Worm (Caenorhabditis elegans): ENCODE results near the gene bus-5.

DNA sequence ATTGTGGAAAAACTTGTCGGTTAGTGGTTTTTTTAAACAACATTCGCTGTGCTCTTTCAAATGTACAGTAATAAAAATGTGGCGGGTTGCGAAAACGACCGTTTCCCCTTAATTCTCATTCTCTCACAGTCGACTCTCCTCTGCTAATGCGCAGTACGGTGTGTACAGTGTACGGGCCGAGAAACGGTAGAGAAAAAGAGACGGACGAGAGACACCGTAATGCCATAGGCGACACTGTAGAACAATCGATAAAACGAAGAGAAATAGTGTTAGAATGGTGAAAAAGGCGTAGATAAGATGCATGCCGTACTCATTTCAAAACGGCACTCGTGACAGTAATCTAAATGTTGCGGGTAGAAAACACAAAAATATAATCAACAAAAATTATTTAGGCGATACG is 22.4 kb downstream of the bus-5 start:
- TF ChIP-seq ama-1 (optimal IDR thresholded peaks at IDR 0.05) (no peak), elt-2 (tag; optimal IDR thresholded peaks at IDR 0.05) (peak; percentile 73), fkh-4 (tag; optimal IDR thresholded peaks at IDR 0.05; ENCODE audit: borderline replicate concordance) (no peak), lsy-2 (tag; optimal IDR thresholded peaks at IDR 0.05) (no peak), ceh-82 (tag; optimal IDR thresholded peaks at IDR 0.05) (no peak), zag-1 (tag; optimal IDR thresholded peaks at IDR 0.05) (no peak), vab-15 (tag; optimal IDR thresholded peaks at IDR 0.05) (no peak), pqm-1 (tag; optimal IDR thresholded peaks at IDR 0.05) (no peak), nhr-90 (tag; optimal IDR thresholded peaks at IDR 0.05; ENCODE audit: poor library complexity) (peak; percentile 44), efl-3 (GFP tag; optimal IDR thresholded peaks at IDR 0.05) (no peak), efl-1 (optimal IDR thresholded peaks at IDR 0.05) (no peak), efl-1 (GFP tag; optimal IDR thresholded peaks at IDR 0.05 in 1 of 2) (peak in 1 of 2 experiments; percentile 93), nhr-237 (tag; optimal IDR thresholded peaks at IDR 0.05) (no peak)

All from whole organism, L1 larva.